Worm (Caenorhabditis elegans) whole organism, midembryonic: ENCODE results near the gene lsm-1.

Experiments used
- flt-1 ChIP-seq: fragments of 200-800 bp; sonication (Bioruptor generic); IDR thresholded peaks from 2 replicates; pipeline ENCODE4 v1.3.6; 2022; ENCODE audit warnings: missing genetic modification characterization, missing compliant biosample characterization
- ref-1 ChIP-seq: fragments of 200-800 bp; sonication (Bioruptor generic); conservative IDR thresholded peaks from 2 replicates; pipeline ENCODE4 v1.3.6; 2022; ENCODE audit warnings: missing genetic modification reagents, missing genetic modification characterization, missing compliant biosample characterization

- TF ChIP-seq ref-1 (GFP tag; lab: Robert Waterston, UW) = no peak
- TF ChIP-seq flt-1 (GFP tag; lab: Robert Waterston, UW) = no peak
Measured at ce11 chrII:11128989-11129388, 2.2 kb downstream of the lsm-1 start, which contains the start of gene F40F8.3.
